1 worm cellular context compared by ENCODE assay signal in the genomic region with DNA sequence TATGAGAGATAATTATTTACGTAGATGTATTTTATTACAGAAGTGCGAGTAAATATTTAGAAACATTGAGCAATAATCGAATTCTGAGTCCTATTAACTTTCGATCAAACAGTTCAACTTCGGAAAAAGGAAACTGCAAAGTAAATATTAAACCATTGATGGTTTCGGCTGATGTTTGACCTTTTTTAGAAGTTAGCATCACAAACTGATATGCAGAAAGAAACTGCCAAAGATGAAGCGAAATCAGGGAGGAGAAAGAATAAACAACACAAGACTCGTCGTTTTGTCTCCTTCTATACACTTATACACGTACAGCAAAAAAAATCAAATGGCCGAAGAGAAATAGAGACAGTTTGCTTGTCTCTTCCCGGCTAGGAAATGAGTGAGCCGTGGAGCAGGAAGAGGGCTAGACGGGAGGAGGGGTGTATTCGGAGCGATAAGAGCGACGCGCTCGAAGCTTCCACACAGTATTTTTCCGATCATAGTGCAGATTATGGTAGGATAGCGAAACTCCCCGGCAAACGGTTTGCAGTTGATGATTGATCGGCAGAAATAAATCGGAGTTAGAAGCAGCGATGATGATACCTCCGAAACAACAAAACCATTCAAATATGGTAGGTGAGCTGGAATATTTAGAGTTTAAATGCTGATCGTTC.
TF ChIP-seq lines count a peak whose summit lies in the region.

No protein-coding gene starts in this region.

TF ChIP-seq in whole organism, L4 larva, 104 proteins besides CTCF, POLR2A, EP300 and RAD21 (continued from another document):
- TF ChIP-seq hlh-11 (tag; optimal IDR thresholded peaks at IDR 0.05; lab: Kevin White, UChicago) (peak; percentile 36), pqm-1 (tag; optimal IDR thresholded peaks at IDR 0.05; lab: Kevin White, UChicago) (peak; percentile 48), daf-16 (GFP tag; optimal IDR thresholded peaks at IDR 0.05; lab: Kevin White, UChicago) (no peak), daf-16 (tag; optimal IDR thresholded peaks at IDR 0.05; lab: Kevin White, UChicago) (peak; percentile 82), dmd-6 (GFP tag; IDR thresholded peaks at IDR 0.05; lab: Robert Waterston, UW) (peak; percentile 67; the same call in 1 of the 2 replicates), nhr-28 (tag; optimal IDR thresholded peaks at IDR 0.05; lab: Kevin White, UChicago) (peak; percentile 16), aha-1 (tag; lab: Kevin White, UChicago) (peak; percentile 8)
